Worm (Caenorhabditis elegans) whole organism, L4/young adult: ENCODE data around the gene rbm-25.

ENCODE experiments used
- dao-5 ChIP-seq: sonication (generic microtip); optimal IDR thresholded peaks from 2 replicates; lab custom pipeline; 2016; ENCODE audit warnings: missing genotype, missing genetic modification characterization, moderate library complexity, missing compliant biosample characterization
- him-1 ChIP-seq: sonication (generic microtip); optimal IDR thresholded peaks from 2 replicates; lab custom pipeline; 2016; ENCODE audit warnings: missing genotype, missing genetic modification reagents, missing genetic modification characterization, missing compliant biosample characterization

DNA sequence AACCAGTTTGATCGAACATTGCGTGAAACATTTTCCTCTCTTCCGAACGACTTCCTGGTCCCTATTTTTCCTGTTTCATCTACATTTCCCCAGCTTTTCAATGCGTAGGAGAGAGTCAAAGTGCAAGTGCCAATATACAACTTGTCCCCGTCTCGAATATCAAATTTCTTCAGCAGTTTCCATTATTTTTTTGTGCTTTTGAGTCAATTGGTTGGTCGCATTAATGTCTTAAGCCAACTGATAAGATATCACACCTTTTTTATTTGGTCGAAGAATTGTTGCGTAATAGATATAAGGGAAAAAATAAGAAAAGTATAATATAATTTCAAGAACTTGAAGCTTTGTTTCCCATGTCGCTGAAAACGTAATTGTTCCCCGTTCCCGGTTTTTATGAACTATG, 34.4 kb downstream of the rbm-25 start:
- TF ChIP-seq dao-5 (no peak), him-1 (tag; lab: Kevin White, UChicago) (no peak)
